Fruit fly (Drosophila melanogaster) whole organism, prepupa: Measurements from ENCODE around the gene Smyd3.

Source experiments
- CG11762 ChIP-seq: fragments of 200-800 bp; sonication (Bioruptor generic); optimal IDR thresholded peaks from 3 replicates; lab custom pipeline; 2016; ENCODE audit warnings: missing biosample characterization, missing genetic modification characterization; ENCODE audit not compliant: insufficient read depth
- CG7368 ChIP-seq: fragments of 200-800 bp; sonication (Bioruptor generic); optimal IDR thresholded peaks from 3 replicates; lab custom pipeline; 2016; ENCODE audit warnings: missing biosample characterization, missing genetic modification characterization
- Ets96B ChIP-seq: fragments of 200-800 bp; optimal IDR thresholded peaks from 2 replicates; lab custom pipeline; 2019; ENCODE audit warnings: missing biosample characterization, mild to moderate bottlenecking, missing genetic modification characterization, moderate library complexity

DNA sequence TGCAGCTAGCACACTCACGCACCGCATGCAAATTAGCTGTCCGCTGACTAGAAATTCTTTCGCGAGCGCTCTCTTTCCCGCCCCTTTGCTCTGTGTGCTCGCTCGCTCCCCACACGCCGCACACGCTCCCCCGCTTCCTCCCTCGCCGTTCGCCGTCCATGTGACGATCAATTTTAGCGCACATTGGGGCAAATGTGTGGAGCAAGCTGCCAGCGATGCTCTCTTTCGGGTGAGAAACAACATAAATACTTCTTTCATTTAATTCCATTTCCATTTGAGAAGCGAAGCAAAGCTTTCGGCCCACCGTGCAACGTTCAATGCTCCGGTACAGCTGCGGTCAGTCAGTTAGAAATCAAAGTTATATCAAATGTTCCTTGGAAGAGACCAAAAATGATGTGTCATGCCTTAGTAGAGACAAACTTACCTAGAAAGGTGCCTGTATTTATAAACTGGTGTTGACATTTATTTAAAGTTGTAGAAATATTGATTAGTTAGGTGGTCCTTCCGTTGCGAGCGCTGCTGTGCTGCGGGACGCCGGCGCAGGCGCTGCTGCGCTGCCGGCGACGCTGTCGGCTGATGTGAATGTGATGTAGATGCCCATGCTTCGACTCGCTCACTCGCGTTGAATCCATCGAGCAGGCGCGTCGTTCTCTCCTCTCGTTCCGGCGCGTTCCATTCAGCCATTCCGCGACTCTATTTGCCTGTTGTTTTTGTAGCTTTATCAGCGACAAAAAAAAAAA lies 37.5 kb upstream of the Smyd3 start:
- peak; percentile 96 for TF ChIP-seq CG7368
- TF ChIP-seq Ets96B, result peak; percentile 97
- TF ChIP-seq CG11762 (GFP tag; lab: Kevin White, UChicago), result peak; percentile 95
